Worm (Caenorhabditis elegans) whole organism, young adult: ENCODE results near the gene K10C2.8.

Experiments used
- F57C9.4 ChIP-seq: sonication (generic microtip); optimal IDR thresholded peaks from 2 replicates; lab custom pipeline; 2017; ENCODE audit warnings: mild to moderate bottlenecking, missing genetic modification characterization, missing compliant biosample characterization
- cebp-2 ChIP-seq: fragments of 200-800 bp; sonication (Bioruptor generic); IDR thresholded peaks from 2 replicates; pipeline ENCODE4 v1.3.6; 2022; ENCODE audit warnings: missing genetic modification characterization, missing compliant biosample characterization
- ceh-100 ChIP-seq: fragments of 200-800 bp; sonication (Bioruptor generic); IDR thresholded peaks from 2 replicates; pipeline ENCODE4 v1.3.6; 2022; ENCODE audit warnings: missing genetic modification reagents, missing genetic modification characterization, missing compliant biosample characterization
- ceh-58 ChIP-seq: fragments of 200-800 bp; sonication (Bioruptor generic); IDR thresholded peaks from 2 replicates; pipeline ENCODE4 v1.3.6; 2022; ENCODE audit warnings: missing genetic modification characterization, missing compliant biosample characterization
- efl-1 ChIP-seq: fragments of 150-350 bp; optimal IDR thresholded peaks from 2 replicates; lab custom pipeline; 2014; ENCODE audit warnings: missing biosample characterization, missing genetic modification reagents, missing genetic modification characterization
- egl-44 ChIP-seq: fragments of 200-800 bp; sonication (Bioruptor generic); IDR thresholded peaks from 2 replicates; pipeline ENCODE4 v1.3.6; 2022; ENCODE audit warnings: missing genetic modification reagents, missing genetic modification characterization, missing compliant biosample characterization
- him-1 ChIP-seq: sonication (generic microtip); optimal IDR thresholded peaks from 2 replicates; lab custom pipeline; 2016; ENCODE audit warnings: missing genotype, missing genetic modification reagents, missing genetic modification characterization, missing compliant biosample characterization
- hlh-12 ChIP-seq: sonication (generic microtip); optimal IDR thresholded peaks from 2 replicates; lab custom pipeline; 2016; ENCODE audit warnings: missing genetic modification characterization, missing compliant biosample characterization
- madf-6 ChIP-seq: fragments of 200-800 bp; sonication (Bioruptor generic); IDR thresholded peaks from 2 replicates; pipeline ENCODE4 v1.3.6; 2022; ENCODE audit warnings: missing genetic modification reagents, missing genetic modification characterization, missing compliant biosample characterization
- mcd-1 ChIP-seq: fragments of 200-800 bp; sonication (Bioruptor generic); IDR thresholded peaks from 2 replicates; pipeline ENCODE4 v1.3.6; 2022; ENCODE audit warnings: missing genetic modification reagents, missing genetic modification characterization, missing compliant biosample characterization
- nfya-1 ChIP-seq: sonication (generic microtip); optimal IDR thresholded peaks from 2 replicates; lab custom pipeline; 2017; ENCODE audit warnings: antibody characterized with exemption, missing compliant biosample characterization, missing genetic modification characterization, borderline replicate concordance; ENCODE audit not compliant: insufficient read depth
- snpc-4 ChIP-seq, 5 experiments: fragments of 150-350 bp in 1 of 5; sonication (generic microtip) in 4 of 5; optimal IDR thresholded peaks; 2 replicates each; lab custom pipeline; 2014 to 2018; ENCODE audit warnings: missing genetic modification characterization in 5 of 5, missing biosample characterization in 3 of 5, antibody characterized with exemption in 2 of 5, mild to moderate bottlenecking in 2 of 5, missing compliant biosample characterization in 2 of 5, missing genotype in 2 of 5, moderate library complexity in 2 of 5, missing genetic modification reagents in 1 of 5
- unc-62 ChIP-seq: fragments of 150-350 bp; optimal IDR thresholded peaks from 2 replicates; lab custom pipeline; 2014; ENCODE audit warnings: missing biosample characterization, missing genetic modification reagents, missing genetic modification characterization
- ztf-6 ChIP-seq: fragments of 200-800 bp; sonication (Bioruptor generic); IDR thresholded peaks from 2 replicates; pipeline ENCODE4 v1.3.6; 2022; ENCODE audit warnings: missing genetic modification reagents, missing genetic modification characterization, missing compliant biosample characterization

DNA sequence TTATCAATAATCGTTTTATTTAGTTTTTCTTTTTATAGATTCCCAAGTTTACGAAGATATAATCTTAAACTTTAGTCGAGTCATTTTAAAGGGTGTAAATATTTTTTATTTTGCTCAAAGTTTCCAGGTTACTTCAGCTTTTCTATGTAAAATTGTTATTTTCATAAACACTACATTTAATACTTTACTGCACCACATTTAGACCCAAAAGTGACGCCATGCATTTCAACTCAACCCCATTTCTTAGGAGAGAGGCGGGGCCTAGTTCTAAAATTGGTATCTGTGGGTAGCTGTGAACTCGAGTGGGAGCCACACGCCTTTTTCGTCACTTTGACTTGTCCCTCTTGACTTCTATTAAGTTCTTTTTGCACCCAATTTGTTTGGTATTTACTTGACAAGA lies 24.9 kb downstream of the K10C2.8 start, which contains the start of gene T22E5.1:
- TF ChIP-seq snpc-4 (GFP tag; optimal IDR thresholded peaks at IDR 0.05; lab: Kevin White, UChicago) (no peak), snpc-4 (tag; optimal IDR thresholded peaks at IDR 0.05; lab: Kevin White, UChicago) (no peak), unc-62 (GFP tag; lab: Kevin White, UChicago) (no peak), madf-6 (GFP tag; lab: Robert Waterston, UW) (no peak), egl-44 (GFP tag; lab: Robert Waterston, UW) (no peak), nfya-1 (tag; lab: Kevin White, UChicago) (no peak), F57C9.4 (tag; lab: Kevin White, UChicago) (no peak), ceh-58 (no peak), ceh-100 (GFP tag; lab: Robert Waterston, UW) (no peak), efl-1 (GFP tag; lab: Kevin White, UChicago) (no peak), ztf-6 (no peak), him-1 (no peak), cebp-2 (no peak), mcd-1 (GFP tag; lab: Robert Waterston, UW) (no peak), hlh-12 (tag; lab: Kevin White, UChicago) (no peak)
